Worm (Caenorhabditis elegans): ENCODE results near the gene ugt-49.

- TF ChIP-seq tra-4 (tag; optimal IDR thresholded peaks at IDR 0.05) (no peak), hmg-4 (GFP tag; optimal IDR thresholded peaks at IDR 0.05) (no peak), ceh-13 (GFP tag; optimal IDR thresholded peaks at IDR 0.05) (no peak), ama-1 (optimal IDR thresholded peaks at IDR 0.05) (no peak), hnd-1 (tag; optimal IDR thresholded peaks at IDR 0.05) (no peak), flt-1 (GFP tag; IDR thresholded peaks at IDR 0.05) (no peak)
Observed at ce11 chrV:10387412-10387811, 15.3 kb downstream of the ugt-49 start.

Measured in whole organism, early embryonic.